Fruit fly (Drosophila melanogaster) S2 (cell line): ENCODE data around the gene CG7903.

Source experiments
- CG8478 ChIP-seq: fragments of >200 bp; optimal IDR thresholded peaks from 2 replicates; lab custom pipeline; 2018
- CTCF ChIP-seq, 2 experiments: fragments of >200 bp; optimal IDR thresholded peaks; 2 replicates each; lab custom pipeline; 2018

dm6 chr3R:29983886-29984285, 11.1 kb downstream of the CG7903 start:
- no peak for TF ChIP-seq CG8478
- no peak for TF ChIP-seq CTCF (optimal IDR thresholded peaks at IDR 0.05; lab: Kevin White, UChicago)
